Worm (Caenorhabditis elegans) whole organism, early embryonic: Measurements from ENCODE around the gene C33C12.12.

Experiments
- F13C5.2 ChIP-seq: sonication (generic microtip); optimal IDR thresholded peaks from 2 replicates; lab custom pipeline; 2017; ENCODE audit warnings: mild to moderate bottlenecking, missing genetic modification characterization, inconsistent platforms, missing compliant biosample characterization
- ama-1 ChIP-seq: fragments of 150-350 bp; optimal IDR thresholded peaks from 2 replicates; lab custom pipeline; 2014
- ceh-13 ChIP-seq: fragments of 200-800 bp; sonication (Bioruptor generic); optimal IDR thresholded peaks from 2 replicates; lab custom pipeline; 2018; ENCODE audit warnings: mild to moderate bottlenecking, missing genetic modification characterization, missing compliant biosample characterization
- pes-1 ChIP-seq: fragments of 200-800 bp; sonication (Bioruptor generic); IDR thresholded peaks from 2 replicates; pipeline ENCODE4 v1.3.6; 2022; ENCODE audit warnings: missing genetic modification reagents, missing genetic modification characterization, missing compliant biosample characterization

DNA sequence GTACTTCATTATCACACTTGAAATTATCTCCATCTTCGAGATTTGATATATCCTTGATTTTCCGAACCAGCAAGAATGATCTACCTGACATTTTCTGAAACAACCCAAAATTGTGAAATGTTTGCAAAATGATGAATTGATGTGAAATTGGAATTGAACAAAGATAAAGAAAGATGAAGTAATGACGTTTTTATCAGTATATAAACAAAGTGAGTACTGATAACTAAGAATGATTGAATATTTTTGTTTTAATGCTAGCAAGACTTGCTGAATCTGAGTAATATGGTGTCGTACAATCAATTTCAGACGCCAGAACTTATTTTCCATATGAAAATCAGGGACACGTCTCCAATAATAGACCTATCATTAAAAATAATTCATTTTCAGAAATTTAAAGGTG is 47.9 kb downstream of the C33C12.12 start, which contains the start of gene math-37:
- TF ChIP-seq F13C5.2 = no peak
- TF ChIP-seq ama-1 (lab: Kevin White, UChicago) = no peak
- no peak for TF ChIP-seq pes-1
- no peak for TF ChIP-seq ceh-13 (GFP tag; lab: Kevin White, UChicago)
